Worm (Caenorhabditis elegans) whole organism, late embryonic: ENCODE results near the gene C29F9.2.

Experiments
- C08G9.2 ChIP-seq: sonication (generic microtip); optimal IDR thresholded peaks from 2 replicates; lab custom pipeline; 2016; ENCODE audit warnings: mild to moderate bottlenecking, missing genetic modification characterization, moderate library complexity, missing compliant biosample characterization
- ama-1 ChIP-seq: fragments of 150-350 bp; optimal IDR thresholded peaks from 2 replicates; lab custom pipeline; 2014
- ceh-19 ChIP-seq: fragments of 200-800 bp; sonication (Bioruptor generic); optimal IDR thresholded peaks from 2 replicates; lab custom pipeline; 2018; ENCODE audit warnings: mild to moderate bottlenecking, missing genetic modification characterization, missing compliant biosample characterization
- ceh-30 ChIP-seq: fragments of 150-350 bp; optimal IDR thresholded peaks from 2 replicates; lab custom pipeline; 2014; ENCODE audit warnings: missing biosample characterization, missing genetic modification characterization
- ceh-6 ChIP-seq: fragments of 200-800 bp; sonication (Bioruptor generic); optimal IDR thresholded peaks from 2 replicates; lab custom pipeline; 2018; ENCODE audit warnings: mild to moderate bottlenecking, missing genetic modification characterization, missing compliant biosample characterization
- elt-2 ChIP-seq: sonication (generic microtip); optimal IDR thresholded peaks from 2 replicates; lab custom pipeline; 2016; ENCODE audit warnings: missing genetic modification reagents, missing genetic modification characterization, missing compliant biosample characterization
- fkh-10 ChIP-seq: fragments of 150-350 bp; optimal IDR thresholded peaks from 2 replicates; lab custom pipeline; 2014; ENCODE audit warnings: missing biosample characterization, missing genetic modification reagents, missing genetic modification characterization
- lin-11 ChIP-seq: fragments of 200-800 bp; sonication (Bioruptor generic); optimal IDR thresholded peaks from 2 replicates; lab custom pipeline; 2018; ENCODE audit warnings: mild to moderate bottlenecking, missing genetic modification characterization, missing compliant biosample characterization
- nhr-11 ChIP-seq: fragments of 150-350 bp; optimal IDR thresholded peaks from 2 replicates; lab custom pipeline; 2014; ENCODE audit warnings: missing biosample characterization, missing genetic modification characterization
- nhr-232 ChIP-seq: sonication (generic microtip); optimal IDR thresholded peaks from 2 replicates; lab custom pipeline; 2016; ENCODE audit warnings: missing genetic modification characterization, missing compliant biosample characterization
- pha-4 ChIP-seq: fragments of 150-350 bp; optimal IDR thresholded peaks from 2 replicates; lab custom pipeline; 2018; ENCODE audit warnings: missing biosample characterization, missing genetic modification reagents, missing genetic modification characterization
- sdc-2 ChIP-seq: sonication (generic microtip); optimal IDR thresholded peaks from 2 replicates; lab custom pipeline; 2016; ENCODE audit warnings: missing genotype, missing genetic modification characterization, missing compliant biosample characterization

DNA sequence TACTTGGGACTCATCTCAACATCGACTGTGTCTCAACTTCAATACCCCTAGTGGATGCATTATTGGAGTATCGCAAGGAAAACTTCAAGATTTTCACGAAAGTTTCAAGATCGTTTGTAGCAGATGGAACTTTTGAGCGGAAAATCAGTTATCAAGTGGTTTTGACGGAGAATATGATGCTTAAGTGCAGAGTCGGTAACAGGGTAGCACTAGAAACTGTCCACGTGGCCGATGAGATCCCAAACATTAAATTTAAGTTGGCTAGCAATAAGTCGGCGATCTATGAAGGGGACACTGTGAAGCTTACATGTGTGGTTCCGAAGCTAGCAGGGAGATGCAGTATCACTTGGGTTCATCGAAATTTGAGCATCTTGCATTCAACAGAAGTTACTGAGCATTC, 28.4 kb downstream of the C29F9.2 start:
- TF ChIP-seq elt-2 (tag; lab: Kevin White, UChicago) (no peak), lin-11 (tag; lab: Kevin White, UChicago) (no peak), nhr-11 (tag; lab: Kevin White, UChicago) (no peak), nhr-232 (no peak), C08G9.2 (no peak), ceh-19 (GFP tag; lab: Kevin White, UChicago) (no peak), ama-1 (lab: Kevin White, UChicago) (no peak), ceh-6 (GFP tag; lab: Kevin White, UChicago) (no peak), ceh-30 (tag; lab: Kevin White, UChicago) (no peak), sdc-2 (tag; lab: Kevin White, UChicago) (no peak), pha-4 (tag; lab: Kevin White, UChicago) (no peak), fkh-10 (GFP tag; lab: Kevin White, UChicago) (no peak)
